Worm (Caenorhabditis elegans): Measurements from ENCODE around the gene ZK632.12.

DNA sequence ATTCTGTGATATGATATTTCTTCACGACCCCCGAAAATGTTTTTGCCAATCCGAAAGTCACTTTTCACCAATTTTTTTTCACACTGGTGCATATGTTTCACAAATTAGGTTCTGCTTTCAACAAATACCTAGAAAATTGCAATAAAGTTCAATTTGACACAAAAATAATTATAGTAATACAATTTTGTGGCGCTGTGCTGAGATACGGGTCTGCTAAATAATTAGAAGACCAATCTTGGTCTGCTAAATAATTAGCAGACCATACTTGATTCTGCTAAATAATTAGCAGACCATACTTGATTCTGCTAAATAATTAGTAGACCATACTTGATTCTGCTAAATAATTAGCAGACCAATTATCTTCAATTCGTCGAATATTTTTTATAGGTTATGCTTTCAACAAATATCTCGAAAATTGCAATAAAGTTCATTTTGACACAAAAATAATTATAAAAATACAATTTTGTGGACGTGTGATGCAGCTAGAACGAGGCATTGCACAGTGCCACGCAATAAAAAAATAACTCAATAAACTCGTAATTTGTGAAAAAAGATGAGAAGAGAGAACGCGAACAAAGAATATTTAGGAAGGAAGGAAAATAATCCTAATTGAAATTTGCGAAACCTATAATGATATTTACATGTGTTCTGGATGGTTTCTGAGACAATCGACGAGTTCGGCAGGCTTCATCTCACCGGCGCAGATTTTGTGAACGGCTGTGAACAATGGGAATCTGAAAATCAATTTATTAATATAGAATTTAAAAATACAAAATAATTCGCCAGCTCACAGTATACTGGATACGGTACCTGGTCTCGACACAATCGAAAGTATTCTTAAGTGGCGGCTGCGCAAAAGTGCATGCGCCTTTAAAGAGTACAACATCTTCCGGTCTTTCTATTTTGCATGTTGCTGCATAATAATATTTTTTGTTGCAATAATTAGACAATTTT is 23.3 kb downstream of the ZK632.12 start:
- TF ChIP-seq klf-2 (GFP tag; conservative IDR thresholded peaks at IDR 0.05): no peak
- no peak for TF ChIP-seq ztf-23 (GFP tag; IDR thresholded peaks at IDR 0.05)
- TF ChIP-seq flt-1 (GFP tag; IDR thresholded peaks at IDR 0.05): no peak
- TF ChIP-seq T22C8.4 (GFP tag; IDR thresholded peaks at IDR 0.05): no peak
- no peak for TF ChIP-seq cog-1 (tag; optimal IDR thresholded peaks at IDR 0.05)
- no peak for TF ChIP-seq med-1 (GFP tag; optimal IDR thresholded peaks at IDR 0.05; ENCODE audit: insufficient read depth)
- TF ChIP-seq ztf-29 (GFP tag; IDR thresholded peaks at IDR 0.05): no peak
- no peak for TF ChIP-seq tab-1 (GFP tag; IDR thresholded peaks at IDR 0.05)
